Worm (Caenorhabditis elegans) whole organism, L2 larva: ENCODE measurements around the gene F14D2.11.

ENCODE experiments used
- lin-11 ChIP-seq: fragments of 150-350 bp; sonication (generic microtip); optimal IDR thresholded peaks from 2 replicates; lab custom pipeline; 2014; ENCODE audit warnings: missing biosample characterization, missing genetic modification characterization, inconsistent platforms, mixed read lengths
- nhr-10 ChIP-seq: sonication (generic microtip); optimal IDR thresholded peaks from 2 replicates; lab custom pipeline; 2017; ENCODE audit warnings: missing biosample characterization, missing genetic modification characterization
- nhr-11 ChIP-seq: fragments of 150-350 bp; optimal IDR thresholded peaks from 2 replicates; lab custom pipeline; 2014; ENCODE audit warnings: missing biosample characterization, missing genetic modification characterization
- nhr-237 ChIP-seq: fragments of 150-350 bp; optimal IDR thresholded peaks from 2 replicates; lab custom pipeline; 2014; ENCODE audit warnings: missing biosample characterization, missing genetic modification characterization
- snpc-4 ChIP-seq: fragments of 150-350 bp; optimal IDR thresholded peaks from 2 replicates; lab custom pipeline; 2014; ENCODE audit warnings: missing biosample characterization, missing genetic modification characterization
- unc-55 ChIP-seq: fragments of 150-350 bp; sonication (generic microtip); optimal IDR thresholded peaks from 3 replicates; lab custom pipeline; 2014; ENCODE audit warnings: missing biosample characterization, missing genetic modification reagents, missing genetic modification characterization

- TF ChIP-seq unc-55 (GFP tag; lab: Kevin White, UChicago): no peak
- no peak for TF ChIP-seq lin-11
- no peak for TF ChIP-seq snpc-4 (tag; lab: Kevin White, UChicago)
- no peak for TF ChIP-seq nhr-10 (tag; lab: Kevin White, UChicago)
- no peak for TF ChIP-seq nhr-11 (tag; lab: Kevin White, UChicago)
- TF ChIP-seq nhr-237 (tag; lab: Kevin White, UChicago): no peak
Observed at ce11 chrII:3347940-3348610, 6.2 kb upstream of the F14D2.11 start, which contains the start of the genes F14D2.14 and bath-29.
